Worm (Caenorhabditis elegans) whole organism, late embryonic: ENCODE measurements around the gene pqn-16.

Experiments
- ama-1 ChIP-seq: fragments of 150-350 bp; optimal IDR thresholded peaks from 2 replicates; lab custom pipeline; 2014
- hlh-30 ChIP-seq: sonication (generic microtip); optimal IDR thresholded peaks from 2 replicates; lab custom pipeline; 2017; ENCODE audit warnings: antibody characterized with exemption, missing genetic modification characterization, missing compliant biosample characterization; ENCODE audit not compliant: insufficient read depth
- nhr-11 ChIP-seq: fragments of 150-350 bp; optimal IDR thresholded peaks from 2 replicates; lab custom pipeline; 2014; ENCODE audit warnings: missing biosample characterization, missing genetic modification characterization
- unc-86 ChIP-seq: sonication (generic microtip); optimal IDR thresholded peaks from 2 replicates; lab custom pipeline; 2016; ENCODE audit warnings: missing genetic modification characterization, missing compliant biosample characterization

ce11 chrV:9146196-9146595 is 27.7 kb upstream of the pqn-16 start:
- TF ChIP-seq ama-1 (lab: Kevin White, UChicago) (no peak), hlh-30 (no peak), unc-86 (tag; lab: Kevin White, UChicago) (no peak), nhr-11 (no peak)
